Fruit fly (Drosophila melanogaster) whole organism, pupa: Measurements from ENCODE around the gene spn-B.

Experiments used
- CG10348 ChIP-seq: fragments of 200-800 bp; sonication (Bioruptor generic); IDR thresholded peaks from 2 replicates; pipeline ENCODE4 v1.3.6; 2022; ENCODE audit warnings: missing biosample characterization, missing genetic modification characterization
- CG12605 ChIP-seq: fragments of 200-800 bp; sonication (Bioruptor generic); IDR thresholded peaks from 2 replicates; pipeline ENCODE4 v1.3.6; 2022; ENCODE audit warnings: missing biosample characterization, missing genetic modification characterization
- CG13204 ChIP-seq: fragments of 200-800 bp; sonication (Bioruptor generic); optimal IDR thresholded peaks from 2 replicates; lab custom pipeline; 2018; ENCODE audit warnings: missing biosample characterization, mild to moderate bottlenecking, missing genetic modification characterization, moderate library complexity
- CG14655 ChIP-seq: fragments of 200-800 bp; sonication (Bioruptor generic); optimal IDR thresholded peaks from 3 replicates; lab custom pipeline; 2017; ENCODE audit warnings: mild to moderate bottlenecking, missing biosample characterization, missing genetic modification reagents, missing genetic modification characterization
- CG15710 ChIP-seq: fragments of 200-800 bp; sonication (Bioruptor generic); optimal IDR thresholded peaks from 2 replicates; lab custom pipeline; 2018; ENCODE audit warnings: missing biosample characterization, mild to moderate bottlenecking, missing genetic modification characterization, moderate library complexity
- CG17806 ChIP-seq: fragments of 200-800 bp; sonication (Bioruptor generic); optimal IDR thresholded peaks from 2 replicates; lab custom pipeline; 2018; ENCODE audit warnings: missing biosample characterization, mild to moderate bottlenecking, missing genetic modification characterization, moderate library complexity
- CG32121 ChIP-seq: fragments of 200-800 bp; sonication (Bioruptor generic); IDR thresholded peaks from 2 replicates; pipeline ENCODE4 v1.3.6; 2022; ENCODE audit warnings: missing biosample characterization, missing genetic modification characterization
- CG34367 ChIP-seq: fragments of 200-800 bp; sonication (Bioruptor generic); optimal IDR thresholded peaks from 2 replicates; lab custom pipeline; 2018; ENCODE audit warnings: missing biosample characterization, mild to moderate bottlenecking, missing genetic modification characterization
- CG4496 ChIP-seq: fragments of 200-800 bp; sonication (Bioruptor generic); IDR thresholded peaks from 3 replicates; pipeline ENCODE4 v1.3.6; 2022; ENCODE audit warnings: missing biosample characterization, missing genetic modification characterization
- CG8159 ChIP-seq: fragments of 200-800 bp; sonication (Bioruptor generic); optimal IDR thresholded peaks from 3 replicates; lab custom pipeline; 2018; ENCODE audit warnings: missing biosample characterization, mild to moderate bottlenecking, missing genetic modification characterization, moderate library complexity
- CG8301 ChIP-seq: fragments of 200-800 bp; sonication (Bioruptor generic); optimal IDR thresholded peaks from 2 replicates; lab custom pipeline; 2018; ENCODE audit warnings: missing biosample characterization, mild to moderate bottlenecking, missing genetic modification characterization
- CG9948 ChIP-seq: fragments of 200-800 bp; sonication (Bioruptor generic); optimal IDR thresholded peaks from 2 replicates; lab custom pipeline; 2018; ENCODE audit warnings: missing biosample characterization, mild to moderate bottlenecking, missing genetic modification characterization, moderate library complexity
- D1 ChIP-seq: fragments of 200-800 bp; sonication (Bioruptor generic); optimal IDR thresholded peaks from 2 replicates; lab custom pipeline; 2018; ENCODE audit warnings: missing biosample characterization, mild to moderate bottlenecking, missing genetic modification characterization, moderate library complexity
- EcR ChIP-seq: fragments of 200-800 bp; sonication (Bioruptor generic); optimal IDR thresholded peaks from 3 replicates; lab custom pipeline; 2019; ENCODE audit warnings: missing biosample characterization, missing genetic modification characterization, mild to moderate bottlenecking, moderate library complexity, missing genetic modification reagents
- Ets98B ChIP-seq: fragments of 200-800 bp; sonication (Bioruptor generic); IDR thresholded peaks from 2 replicates; pipeline ENCODE4 v1.3.6; 2022; ENCODE audit warnings: missing biosample characterization, missing genetic modification characterization
- Pif1A ChIP-seq: fragments of 200-800 bp; sonication (Bioruptor generic); optimal IDR thresholded peaks from 3 replicates; lab custom pipeline; 2016; ENCODE audit warnings: missing biosample characterization, missing genetic modification characterization
- Pif1B ChIP-seq: fragments of 200-800 bp; sonication (Bioruptor generic); optimal IDR thresholded peaks from 3 replicates; lab custom pipeline; 2016; ENCODE audit warnings: missing biosample characterization, missing genetic modification characterization
- Snoo ChIP-seq: fragments of 200-800 bp; sonication (Bioruptor generic); optimal IDR thresholded peaks from 3 replicates; lab custom pipeline; 2017; ENCODE audit warnings: missing biosample characterization, mild to moderate bottlenecking, missing genetic modification characterization, inconsistent platforms
- fd96Ca ChIP-seq: fragments of 200-800 bp; sonication (Bioruptor generic); IDR thresholded peaks from 3 replicates; pipeline ENCODE4 v1.3.6; 2022; ENCODE audit warnings: missing biosample characterization, missing genetic modification characterization
- rn ChIP-seq: fragments of 200-800 bp; sonication (Bioruptor generic); IDR thresholded peaks from 2 replicates; pipeline ENCODE4 v1.3.6; 2022; ENCODE audit warnings: missing biosample characterization, missing genetic modification characterization

The spn-B gene

DNA sequence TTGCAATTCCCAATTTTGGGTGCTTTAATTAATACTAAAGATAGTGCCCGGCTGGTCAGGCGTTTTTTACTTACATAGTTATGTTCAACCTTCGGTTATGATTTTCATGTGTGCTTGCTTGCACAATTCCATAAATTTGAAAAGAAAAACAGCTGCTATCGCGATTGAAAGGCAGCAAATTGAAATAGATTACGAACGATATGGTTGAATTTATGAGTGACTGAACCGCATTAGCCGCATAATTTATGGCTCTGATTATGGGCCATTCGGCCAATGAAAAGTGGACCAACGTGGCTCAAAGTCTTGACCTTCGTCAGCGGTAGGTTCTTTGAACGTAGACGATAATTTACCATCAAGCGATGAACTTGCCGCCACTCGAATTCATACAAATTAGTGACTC is 31.7 kb upstream of the spn-B start:
- no peak for TF ChIP-seq Ets98B (GFP tag; lab: Robert Waterston, UW)
- TF ChIP-seq CG9948 (tag; lab: Kevin White, UChicago): no peak
- TF ChIP-seq CG17806 (tag; lab: Kevin White, UChicago): no peak
- no peak for TF ChIP-seq CG32121 (GFP tag; lab: Robert Waterston, UW)
- TF ChIP-seq CG12605: no peak
- no peak for TF ChIP-seq CG8159 (tag; lab: Kevin White, UChicago)
- no peak for TF ChIP-seq CG14655
- no peak for TF ChIP-seq rn (GFP tag; lab: Robert Waterston, UW)
- no peak for TF ChIP-seq EcR (GFP tag; lab: Kevin White, UChicago)
- TF ChIP-seq CG15710 (tag; lab: Kevin White, UChicago): no peak
- no peak for TF ChIP-seq CG8301 (tag; lab: Kevin White, UChicago)
- no peak for TF ChIP-seq fd96Ca (GFP tag; lab: Robert Waterston, UW)
- TF ChIP-seq Snoo (tag; lab: Kevin White, UChicago): no peak

- TF ChIP-seq CG15710 (tag; lab: Kevin White, UChicago) (no peak), CG34367 (no peak), EcR (GFP tag; lab: Kevin White, UChicago) (peak; percentile 71), CG32121 (GFP tag; lab: Robert Waterston, UW) (no peak), rn (GFP tag; lab: Robert Waterston, UW) (no peak)
These were observed 31.2 kb upstream of the spn-B start for dm6 chr3R:14296700-14297099.

DNA sequence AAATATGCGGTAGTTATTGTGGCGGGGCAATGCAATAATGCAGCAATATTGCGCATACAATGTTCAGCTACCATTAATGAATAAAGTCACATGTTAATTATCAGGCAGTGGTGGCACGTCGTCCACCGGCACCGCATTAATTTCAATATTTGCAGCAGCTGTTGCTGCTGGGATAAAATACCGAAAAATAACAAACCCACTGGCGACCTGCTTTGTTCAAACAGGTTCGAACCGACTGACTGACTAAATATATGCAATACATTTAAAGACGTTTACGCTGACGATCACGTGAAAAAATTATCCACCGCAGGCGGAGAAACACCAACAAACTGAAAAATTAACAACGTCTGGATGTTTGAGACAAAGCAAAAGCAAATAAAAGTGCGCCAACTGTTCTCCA is 30.4 kb upstream of the spn-B start:
- TF ChIP-seq Pif1A (no peak), rn (GFP tag; lab: Robert Waterston, UW) (no peak), fd96Ca (GFP tag; lab: Robert Waterston, UW) (0 out of 3 replicates have a peak, but pooled peaks have one; percentile 13), CG17806 (tag; lab: Kevin White, UChicago) (no peak), Snoo (tag; lab: Kevin White, UChicago) (no peak)
- TF ChIP-seq, all 21 proteins: peak for 1

- TF ChIP-seq D1 (no peak), fd96Ca (GFP tag; lab: Robert Waterston, UW) (0 out of 3 replicates have a peak, but pooled peaks have one; percentile 17), CG17806 (tag; lab: Kevin White, UChicago) (no peak), CG15710 (tag; lab: Kevin White, UChicago) (no peak), CG32121 (GFP tag; lab: Robert Waterston, UW) (no peak), CG4496 (GFP tag; lab: Robert Waterston, UW) (peak; percentile 62; the same call in 1 of the 3 replicates), EcR (GFP tag; lab: Kevin White, UChicago) (peak; percentile 6), CG34367 (no peak), Pif1A (no peak), CG9948 (tag; lab: Kevin White, UChicago) (no peak), Ets98B (GFP tag; lab: Robert Waterston, UW) (peak; percentile 49), Snoo (tag; lab: Kevin White, UChicago) (no peak), CG13204 (GFP tag; lab: Kevin White, UChicago) (no peak), Pif1B (GFP tag; lab: Kevin White, UChicago) (no peak), CG8301 (tag; lab: Kevin White, UChicago) (no peak)
- TF ChIP-seq, all 21 proteins: peak for 4
These were observed 29.6 kb upstream of the spn-B start for dm6 chr3R:14298078-14298896.

DNA sequence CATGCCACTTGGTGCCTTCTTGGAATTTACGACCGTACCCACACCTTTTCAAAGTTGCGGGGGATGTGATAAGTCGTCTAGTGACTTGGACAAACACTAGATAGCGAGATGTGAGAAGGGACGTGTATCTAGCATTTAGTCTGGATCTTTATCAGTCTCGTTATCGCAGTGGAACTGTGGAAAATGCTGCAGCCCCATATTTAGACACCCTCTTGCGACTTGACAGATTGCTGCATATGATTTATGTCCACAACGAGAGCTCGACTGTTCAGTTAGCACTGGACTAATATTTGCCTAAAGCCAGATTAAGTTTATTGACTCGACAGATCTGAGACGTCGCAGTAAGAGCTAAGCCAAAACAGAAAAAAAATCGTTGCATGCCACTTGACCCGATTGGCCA is 28.0 kb upstream of the spn-B start:
- no peak for TF ChIP-seq CG15710 (tag; lab: Kevin White, UChicago)
- no peak for TF ChIP-seq CG10348 (GFP tag; lab: Robert Waterston, UW)
- no peak for TF ChIP-seq Ets98B (GFP tag; lab: Robert Waterston, UW)
- TF ChIP-seq CG13204 (GFP tag; lab: Kevin White, UChicago): no peak
- TF ChIP-seq CG8301 (tag; lab: Kevin White, UChicago): no peak
- TF ChIP-seq fd96Ca (GFP tag; lab: Robert Waterston, UW): no peak
- no peak for TF ChIP-seq rn (GFP tag; lab: Robert Waterston, UW)
- no peak for TF ChIP-seq Pif1A
- TF ChIP-seq D1: no peak
- TF ChIP-seq CG34367: no peak

DNA sequence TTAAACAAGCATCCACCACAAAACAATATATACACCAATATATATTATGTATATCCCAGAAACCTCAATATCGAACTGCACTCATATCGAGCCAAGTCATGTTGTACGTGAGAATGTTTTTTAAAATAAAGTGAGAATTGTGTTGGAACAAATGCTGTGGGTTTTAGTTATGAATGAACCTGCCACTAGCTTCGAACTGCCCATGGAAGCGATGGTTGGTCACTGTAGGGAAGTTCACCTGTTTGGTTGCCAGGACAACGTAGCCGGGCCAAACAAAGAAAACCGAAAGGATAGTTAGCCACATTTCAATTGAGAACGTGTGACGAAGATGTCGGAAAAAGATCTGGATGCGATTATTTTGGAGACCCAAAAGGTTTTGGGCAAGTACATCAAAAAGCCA is 25.7 kb upstream of the spn-B start, which contains the start of gene IFT54:
TSS of gene IFT54 (plus strand) at position 301 of the 400 bp plus-strand sequence.
- TF ChIP-seq CG10348 (GFP tag; lab: Robert Waterston, UW) (no peak), Pif1B (GFP tag; lab: Kevin White, UChicago) (no peak), CG17806 (tag; lab: Kevin White, UChicago) (no peak), CG13204 (GFP tag; lab: Kevin White, UChicago) (no peak), CG14655 (no peak)
- TF ChIP-seq, all 21 proteins: peak for 0
